Worm (Caenorhabditis elegans) whole organism, young adult: ENCODE data around the gene F28F8.7.

Source experiments
- B0035.1 ChIP-seq: sonication (generic microtip); optimal IDR thresholded peaks from 2 replicates; lab custom pipeline; 2016; ENCODE audit warnings: missing genetic modification characterization, mild to moderate bottlenecking, missing compliant biosample characterization, missing genotype, missing genetic modification reagents
- B0261.1 ChIP-seq: sonication (generic microtip); optimal IDR thresholded peaks from 2 replicates; lab custom pipeline; 2016; ENCODE audit warnings: mild to moderate bottlenecking, missing genetic modification characterization, moderate library complexity, missing compliant biosample characterization
- D2030.7 ChIP-seq: fragments of 200-800 bp; sonication (Bioruptor generic); IDR thresholded peaks from 2 replicates; pipeline ENCODE4 v1.3.6; 2022; ENCODE audit warnings: missing genetic modification reagents, missing genetic modification characterization, missing compliant biosample characterization
- K12H6.12 ChIP-seq: fragments of 200-800 bp; sonication (Bioruptor generic); optimal IDR thresholded peaks from 2 replicates; lab custom pipeline; 2018; ENCODE audit warnings: mild to moderate bottlenecking, missing genetic modification characterization, missing compliant biosample characterization
- T07F8.4 ChIP-seq: sonication (generic microtip); optimal IDR thresholded peaks from 2 replicates; lab custom pipeline; 2016; ENCODE audit warnings: mild to moderate bottlenecking, missing genetic modification characterization, moderate library complexity, missing compliant biosample characterization
- Y67H2A.10 ChIP-seq: fragments of 200-800 bp; sonication (Bioruptor generic); conservative IDR thresholded peaks from 2 replicates; pipeline ENCODE4 v1.3.6; 2022; ENCODE audit warnings: missing genetic modification reagents, missing genetic modification characterization, missing compliant biosample characterization
- Y95B8A.8 ChIP-seq: fragments of 200-800 bp; sonication (Bioruptor generic); IDR thresholded peaks from 2 replicates; pipeline ENCODE4 v1.3.6; 2022; ENCODE audit warnings: missing genetic modification reagents, missing genetic modification characterization, missing compliant biosample characterization
- ZK185.1 ChIP-seq: sonication (generic microtip); optimal IDR thresholded peaks from 2 replicates; lab custom pipeline; 2016; ENCODE audit warnings: mild to moderate bottlenecking, missing genetic modification characterization, missing compliant biosample characterization; ENCODE audit not compliant: poor library complexity, severe bottlenecking
- akir-1 ChIP-seq: fragments of 200-800 bp; sonication (Bioruptor generic); optimal IDR thresholded peaks from 2 replicates; lab custom pipeline; 2018; ENCODE audit warnings: mild to moderate bottlenecking, missing genetic modification characterization, moderate library complexity, missing compliant biosample characterization
- aptf-2 ChIP-seq: fragments of 200-800 bp; sonication (Bioruptor generic); conservative IDR thresholded peaks from 2 replicates; pipeline ENCODE4 v1.3.6; 2022; ENCODE audit warnings: missing genetic modification reagents, missing genetic modification characterization, missing compliant biosample characterization
- athp-1 ChIP-seq: sonication (generic microtip); optimal IDR thresholded peaks from 2 replicates; lab custom pipeline; 2017; ENCODE audit warnings: mild to moderate bottlenecking, missing genetic modification characterization, missing compliant biosample characterization
- attf-5 ChIP-seq: fragments of 200-800 bp; sonication (Bioruptor generic); optimal IDR thresholded peaks from 2 replicates; lab custom pipeline; 2018; ENCODE audit warnings: mild to moderate bottlenecking, missing genetic modification characterization, missing compliant biosample characterization
- cebp-1 ChIP-seq, 2 experiments: fragments of 200-800 bp in 1 of 2; sonication (Bioruptor generic) in 1 of 2; sonication (generic microtip) in 1 of 2; IDR thresholded peaks in 1 of 2; optimal IDR thresholded peaks in 1 of 2; 2 replicates each; pipeline versions ENCODE4 v1.3.6 to Lab custom; 2017 to 2022; ENCODE audit warnings: missing compliant biosample characterization in 2 of 2, missing genetic modification characterization in 2 of 2, mild to moderate bottlenecking in 1 of 2, missing genetic modification reagents in 1 of 2, moderate library complexity in 1 of 2
- cebp-2 ChIP-seq: fragments of 200-800 bp; sonication (Bioruptor generic); IDR thresholded peaks from 2 replicates; pipeline ENCODE4 v1.3.6; 2022; ENCODE audit warnings: missing genetic modification characterization, missing compliant biosample characterization
- ceh-100 ChIP-seq: fragments of 200-800 bp; sonication (Bioruptor generic); IDR thresholded peaks from 2 replicates; pipeline ENCODE4 v1.3.6; 2022; ENCODE audit warnings: missing genetic modification reagents, missing genetic modification characterization, missing compliant biosample characterization
- ceh-91 ChIP-seq: fragments of 200-800 bp; sonication (Bioruptor generic); IDR thresholded peaks from 2 replicates; pipeline ENCODE4 v1.3.6; 2022; ENCODE audit warnings: missing genetic modification reagents, missing genetic modification characterization, missing compliant biosample characterization
- chd-7 ChIP-seq: sonication (generic microtip); optimal IDR thresholded peaks from 2 replicates; lab custom pipeline; 2016; ENCODE audit warnings: mild to moderate bottlenecking, missing genetic modification characterization, moderate library complexity, missing compliant biosample characterization
- die-1 ChIP-seq: sonication (generic microtip); optimal IDR thresholded peaks from 2 replicates; lab custom pipeline; 2016; ENCODE audit warnings: missing genotype, mild to moderate bottlenecking, missing genetic modification characterization, missing compliant biosample characterization
- dox-1 ChIP-seq: fragments of 200-800 bp; sonication (Bioruptor generic); IDR thresholded peaks from 2 replicates; pipeline ENCODE4 v1.3.6; 2022; ENCODE audit warnings: missing genetic modification reagents, missing genetic modification characterization, missing compliant biosample characterization
- egl-44 ChIP-seq: fragments of 200-800 bp; sonication (Bioruptor generic); IDR thresholded peaks from 2 replicates; pipeline ENCODE4 v1.3.6; 2022; ENCODE audit warnings: missing genetic modification reagents, missing genetic modification characterization, missing compliant biosample characterization
- hlh-12 ChIP-seq: sonication (generic microtip); optimal IDR thresholded peaks from 2 replicates; lab custom pipeline; 2016; ENCODE audit warnings: missing genetic modification characterization, missing compliant biosample characterization
- lag-1 ChIP-seq: fragments of 200-800 bp; sonication (Bioruptor generic); IDR thresholded peaks from 2 replicates; pipeline ENCODE4 v1.3.6; 2022; ENCODE audit warnings: missing genetic modification reagents, missing genetic modification characterization, missing compliant biosample characterization
- lin-26 ChIP-seq: fragments of 200-800 bp; sonication (Bioruptor generic); IDR thresholded peaks from 2 replicates; pipeline ENCODE4 v1.3.6; 2022; ENCODE audit warnings: missing genetic modification reagents, missing genetic modification characterization, missing compliant biosample characterization
- lin-35 ChIP-seq, 3 experiments: fragments of 150-350 bp in 2 of 3; sonication (generic microtip) in 1 of 3; optimal IDR thresholded peaks; 2 replicates each; lab custom pipeline; 2014 to 2018; ENCODE audit warnings: missing biosample characterization in 3 of 3, missing genetic modification characterization in 3 of 3, missing genetic modification reagents in 3 of 3
- lin-54 ChIP-seq: fragments of 200-800 bp; sonication (Bioruptor generic); optimal IDR thresholded peaks from 2 replicates; lab custom pipeline; 2018; ENCODE audit warnings: mild to moderate bottlenecking, missing genetic modification characterization, missing compliant biosample characterization
- lir-1 ChIP-seq: fragments of 200-800 bp; sonication (Bioruptor generic); conservative IDR thresholded peaks from 2 replicates; pipeline ENCODE4 v1.3.6; 2022; ENCODE audit warnings: missing genetic modification reagents, missing genetic modification characterization, missing compliant biosample characterization
- lsy-27 ChIP-seq: sonication (generic microtip); optimal IDR thresholded peaks from 2 replicates; lab custom pipeline; 2017; ENCODE audit warnings: missing genetic modification characterization, mild to moderate bottlenecking, missing compliant biosample characterization, antibody characterized with exemption, missing genotype, borderline replicate concordance; ENCODE audit not compliant: insufficient read depth
- madf-3 ChIP-seq: fragments of 200-800 bp; sonication (Bioruptor generic); IDR thresholded peaks from 2 replicates; pipeline ENCODE4 v1.3.6; 2022; ENCODE audit warnings: missing genetic modification reagents, missing genetic modification characterization, missing compliant biosample characterization
- madf-8 ChIP-seq: fragments of 200-800 bp; sonication (Bioruptor generic); conservative IDR thresholded peaks from 2 replicates; pipeline ENCODE4 v1.3.6; 2022; ENCODE audit warnings: missing genetic modification reagents, missing genetic modification characterization, missing compliant biosample characterization
- mel-28 ChIP-seq: sonication (generic microtip); optimal IDR thresholded peaks from 2 replicates; lab custom pipeline; 2016; ENCODE audit warnings: borderline replicate concordance, mild to moderate bottlenecking, missing genetic modification characterization, missing compliant biosample characterization
- nhr-179 ChIP-seq: sonication (generic microtip); optimal IDR thresholded peaks from 2 replicates; lab custom pipeline; 2016; ENCODE audit warnings: mild to moderate bottlenecking, missing genetic modification characterization, missing compliant biosample characterization
- rec-8 ChIP-seq, 2 experiments: sonication (generic microtip); optimal IDR thresholded peaks; 2 replicates each; lab custom pipeline; 2016; ENCODE audit warnings: mild to moderate bottlenecking in 2 of 2, missing genetic modification characterization in 2 of 2, missing genetic modification reagents in 2 of 2, missing genotype in 2 of 2, missing biosample characterization in 1 of 2, missing compliant biosample characterization in 1 of 2, moderate library complexity in 1 of 2
- repo-1 ChIP-seq: sonication (generic microtip); optimal IDR thresholded peaks from 2 replicates; lab custom pipeline; 2017; ENCODE audit warnings: mild to moderate bottlenecking, missing genetic modification characterization, missing compliant biosample characterization
- sea-2 ChIP-seq: fragments of 200-800 bp; sonication (Bioruptor generic); IDR thresholded peaks from 2 replicates; pipeline ENCODE4 v1.3.6; 2022; ENCODE audit warnings: missing genetic modification characterization, missing compliant biosample characterization
- snpc-3.4 ChIP-seq: sonication (generic microtip); optimal IDR thresholded peaks from 2 replicates; lab custom pipeline; 2017; ENCODE audit warnings: missing genetic modification characterization, mild to moderate bottlenecking, missing compliant biosample characterization, antibody characterized with exemption, moderate library complexity, missing genotype, missing genetic modification reagents
- somi-1 ChIP-seq: fragments of 200-800 bp; sonication (Bioruptor generic); optimal IDR thresholded peaks from 2 replicates; lab custom pipeline; 2018; ENCODE audit warnings: mild to moderate bottlenecking, missing genetic modification characterization, missing compliant biosample characterization
- sptf-2 ChIP-seq: fragments of 200-800 bp; sonication (Bioruptor generic); optimal IDR thresholded peaks from 2 replicates; lab custom pipeline; 2018; ENCODE audit warnings: mild to moderate bottlenecking, missing genetic modification characterization, missing compliant biosample characterization
- tbp1 ChIP-seq: fragments of 200-800 bp; sonication (Bioruptor generic); optimal IDR thresholded peaks from 2 replicates; lab custom pipeline; 2018; ENCODE audit warnings: mild to moderate bottlenecking, missing genetic modification characterization, missing compliant biosample characterization
- tbx-9 ChIP-seq: sonication (generic microtip); optimal IDR thresholded peaks from 2 replicates; lab custom pipeline; 2016; ENCODE audit warnings: borderline replicate concordance, missing genetic modification characterization, inconsistent platforms, missing compliant biosample characterization
- tlf-1 ChIP-seq: fragments of 200-800 bp; sonication (Bioruptor generic); optimal IDR thresholded peaks from 2 replicates; lab custom pipeline; 2018; ENCODE audit warnings: mild to moderate bottlenecking, missing genetic modification characterization, missing compliant biosample characterization
- unc-130 ChIP-seq: sonication (generic microtip); optimal IDR thresholded peaks from 2 replicates; lab custom pipeline; 2016; ENCODE audit warnings: missing genetic modification reagents, missing genetic modification characterization, missing compliant biosample characterization
- zfh-2 ChIP-seq: fragments of 200-800 bp; sonication (Bioruptor generic); conservative IDR thresholded peaks from 2 replicates; pipeline ENCODE4 v1.3.6; 2022; ENCODE audit warnings: missing genetic modification reagents, missing genetic modification characterization, missing compliant biosample characterization
- zim-3 ChIP-seq: sonication (generic microtip); optimal IDR thresholded peaks from 2 replicates; lab custom pipeline; 2017; ENCODE audit warnings: mild to moderate bottlenecking, missing genetic modification characterization, moderate library complexity, missing compliant biosample characterization
- ztf-25 ChIP-seq: fragments of 200-800 bp; sonication (Bioruptor generic); IDR thresholded peaks from 2 replicates; pipeline ENCODE4 v1.3.6; 2022; ENCODE audit warnings: missing genetic modification reagents, missing genetic modification characterization, missing compliant biosample characterization
- ztf-6 ChIP-seq: fragments of 200-800 bp; sonication (Bioruptor generic); IDR thresholded peaks from 2 replicates; pipeline ENCODE4 v1.3.6; 2022; ENCODE audit warnings: missing genetic modification reagents, missing genetic modification characterization, missing compliant biosample characterization

The F28F8.7 gene

DNA sequence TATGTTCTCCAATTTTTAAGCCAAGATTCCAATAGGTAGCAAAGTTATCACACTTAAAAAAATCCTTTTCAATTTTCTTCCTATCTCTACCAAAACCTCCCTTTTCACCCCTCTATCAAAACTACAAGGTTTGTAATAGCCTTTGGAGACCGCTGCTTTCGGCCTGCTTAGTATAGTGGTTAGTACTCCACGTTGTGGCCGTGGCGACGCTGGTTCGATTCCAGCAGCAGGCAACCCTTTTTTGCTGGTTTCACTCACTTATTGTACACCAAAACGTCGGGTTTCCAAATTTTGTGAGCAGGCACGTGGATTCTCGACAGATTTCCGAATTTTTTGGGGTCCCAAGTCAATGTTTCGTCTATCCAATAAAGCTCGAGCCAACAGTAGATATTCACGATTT lies 36.5 kb downstream of the F28F8.7 start (continued):
- no peak for TF ChIP-seq madf-3 (GFP tag; lab: Robert Waterston, UW)
- TF ChIP-seq unc-130 (GFP tag; lab: Kevin White, UChicago), result no peak
- TF ChIP-seq snpc-3.4 (tag; lab: Kevin White, UChicago), result no peak
- TF ChIP-seq attf-5 (GFP tag; lab: Kevin White, UChicago), result no peak
- 0 out of 2 replicates have a peak, but pooled peaks have one; percentile 37 for TF ChIP-seq lir-1 (GFP tag; lab: Robert Waterston, UW)
- no peak for TF ChIP-seq T07F8.4 (tag; lab: Kevin White, UChicago)
- TF ChIP-seq cebp-1 (GFP tag; IDR thresholded peaks at IDR 0.05; lab: Robert Waterston, UW), result no peak
- TF ChIP-seq cebp-1 (tag; optimal IDR thresholded peaks at IDR 0.05; lab: Kevin White, UChicago), result peak; percentile 12
- no peak for TF ChIP-seq ceh-100 (GFP tag; lab: Robert Waterston, UW)
- no peak for TF ChIP-seq aptf-2
- no peak for TF ChIP-seq B0035.1 (tag; lab: Kevin White, UChicago)
- TF ChIP-seq repo-1 (tag; lab: Kevin White, UChicago), result no peak
- peak; percentile 54 for TF ChIP-seq dox-1 (GFP tag; lab: Robert Waterston, UW)
- 0 out of 2 replicates have a peak, but pooled peaks have one; percentile 44 for TF ChIP-seq ztf-25 (GFP tag; lab: Robert Waterston, UW)
- TF ChIP-seq lin-35 (GFP tag; optimal IDR thresholded peaks at IDR 0.05; lab: Kevin White, UChicago), result no peak
- TF ChIP-seq sea-2 (GFP tag; lab: Robert Waterston, UW), result no peak
- TF ChIP-seq B0261.1 (tag; lab: Kevin White, UChicago), result peak; percentile 78
- no peak for TF ChIP-seq rec-8 (tag; optimal IDR thresholded peaks at IDR 0.05; lab: Kevin White, UChicago)
- TF ChIP-seq zfh-2 (GFP tag; lab: Robert Waterston, UW), result no peak
- TF ChIP-seq nhr-179 (tag; lab: Kevin White, UChicago), result no peak
- no peak for TF ChIP-seq cebp-2 (GFP tag; lab: Robert Waterston, UW)
- TF ChIP-seq hlh-12 (tag; lab: Kevin White, UChicago), result no peak
- peak; percentile 48 for TF ChIP-seq die-1
- no peak for TF ChIP-seq lag-1 (GFP tag; lab: Robert Waterston, UW)
- TF ChIP-seq Y95B8A.8 (GFP tag; lab: Robert Waterston, UW), result no peak
- no peak for TF ChIP-seq ztf-6
- peak; percentile 18 for TF ChIP-seq lin-54

DNA sequence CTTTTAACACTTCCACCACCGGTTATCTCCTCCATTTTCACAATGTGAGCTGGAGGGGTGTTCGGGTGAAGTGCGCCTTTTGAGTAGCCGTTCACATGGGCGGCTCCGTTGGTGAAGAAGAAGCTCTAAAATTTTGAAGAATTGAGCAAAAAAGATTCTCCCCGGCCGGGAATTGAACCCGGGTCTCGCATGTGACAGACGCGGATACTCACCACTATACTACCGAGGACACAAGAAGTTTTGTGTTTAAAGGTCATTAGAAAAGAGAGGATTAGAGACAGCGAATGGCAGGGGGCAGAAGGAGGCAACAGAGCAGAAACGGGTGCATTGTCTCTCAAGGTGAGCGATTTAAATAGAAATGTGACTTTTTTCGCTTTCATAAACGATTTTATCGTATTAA lies 38.8 kb downstream of the F28F8.7 start:
- TF ChIP-seq egl-44 (GFP tag; lab: Robert Waterston, UW), result peak; percentile 75; the same call in 1 of the 2 replicates
- no peak for TF ChIP-seq tlf-1
- peak; percentile 36 to 56 for TF ChIP-seq rec-8 (tag; optimal IDR thresholded peaks at IDR 0.05; lab: Kevin White, UChicago)
- TF ChIP-seq ZK185.1, result peak; percentile 34
- no peak for TF ChIP-seq madf-8
- peak; percentile 42 for TF ChIP-seq lin-54
- TF ChIP-seq attf-5 (GFP tag; lab: Kevin White, UChicago), result peak; percentile 51
- no peak for TF ChIP-seq Y67H2A.10 (GFP tag; lab: Robert Waterston, UW)
- TF ChIP-seq ceh-91 (GFP tag; lab: Robert Waterston, UW), result no peak; the same call in 1 of the 2 replicates
- TF ChIP-seq chd-7 (tag; lab: Kevin White, UChicago), result peak; percentile 60
- TF ChIP-seq lin-26 (GFP tag; lab: Robert Waterston, UW), result peak; percentile 91
- TF ChIP-seq cebp-1 (GFP tag; IDR thresholded peaks at IDR 0.05; lab: Robert Waterston, UW), result 0 out of 2 replicates have a peak, but pooled peaks have one; percentile 20
- TF ChIP-seq cebp-1 (tag; optimal IDR thresholded peaks at IDR 0.05; lab: Kevin White, UChicago), result peak; percentile 62
- TF ChIP-seq tbp1, result peak; percentile 98
- TF ChIP-seq athp-1, result peak; percentile 27
- TF ChIP-seq K12H6.12 (tag; lab: Kevin White, UChicago), result no peak
- TF ChIP-seq sptf-2, result no peak
- no peak for TF ChIP-seq sea-2 (GFP tag; lab: Robert Waterston, UW)
- TF ChIP-seq somi-1 (GFP tag; lab: Kevin White, UChicago), result no peak
- TF ChIP-seq lin-35 (GFP tag; optimal IDR thresholded peaks at IDR 0.05; lab: Kevin White, UChicago), result peak in 1 of 3 experiments; percentile 54
- peak; percentile 56 for TF ChIP-seq T07F8.4 (tag; lab: Kevin White, UChicago)
- TF ChIP-seq mel-28 (tag; lab: Kevin White, UChicago), result peak; percentile 34
- peak; percentile 72 for TF ChIP-seq zim-3 (tag; lab: Kevin White, UChicago)
- no peak for TF ChIP-seq lsy-27 (tag; lab: Kevin White, UChicago)
- TF ChIP-seq unc-130 (GFP tag; lab: Kevin White, UChicago), result peak; percentile 24
- TF ChIP-seq D2030.7, result peak; percentile 70
- no peak for TF ChIP-seq tbx-9 (tag; lab: Kevin White, UChicago)
- no peak for TF ChIP-seq akir-1 (GFP tag; lab: Kevin White, UChicago)
